Fruit fly (Drosophila melanogaster) whole organism, embryonic: Measurements from ENCODE around the gene DIP2.

Source experiments
- Abd-B ChIP-seq: fragments of 200-800 bp; sonication (Bioruptor generic); optimal IDR thresholded peaks from 2 replicates; lab custom pipeline; 2018; ENCODE audit warnings: missing biosample characterization, mild to moderate bottlenecking, missing genetic modification characterization, moderate library complexity
- Adf1 ChIP-seq: fragments of 200-800 bp; sonication (Bioruptor generic); IDR thresholded peaks from 2 replicates; pipeline ENCODE4 v1.3.6; 2022; ENCODE audit warnings: missing biosample characterization, missing genetic modification characterization
- Atf6 ChIP-seq: fragments of 200-800 bp; sonication (Bioruptor generic); IDR thresholded peaks from 2 replicates; pipeline ENCODE4 v1.3.6; 2022; ENCODE audit warnings: missing biosample characterization, missing genetic modification characterization
- Bgb ChIP-seq: fragments of 200-800 bp; sonication (Bioruptor generic); IDR thresholded peaks from 2 replicates; pipeline ENCODE4 v1.3.6; 2022; ENCODE audit warnings: missing biosample characterization, missing genetic modification characterization; ENCODE audit not compliant: partially characterized antibody
- CG10274 ChIP-seq: fragments of 200-800 bp; sonication (Bioruptor generic); optimal IDR thresholded peaks from 3 replicates; lab custom pipeline; 2017; ENCODE audit warnings: missing biosample characterization, mild to moderate bottlenecking, missing genetic modification characterization
- CG12769 ChIP-seq: fragments of 200-800 bp; sonication (Bioruptor generic); optimal IDR thresholded peaks from 2 replicates; lab custom pipeline; 2019; ENCODE audit warnings: missing biosample characterization, mild to moderate bottlenecking, missing genetic modification characterization, moderate library complexity
- CG14710 ChIP-seq: fragments of 200-800 bp; sonication (Bioruptor generic); optimal IDR thresholded peaks from 3 replicates; lab custom pipeline; 2019; ENCODE audit warnings: missing biosample characterization, mild to moderate bottlenecking, missing genetic modification characterization, moderate library complexity
- CG15479 ChIP-seq: fragments of 200-800 bp; sonication (Bioruptor generic); optimal IDR thresholded peaks from 3 replicates; lab custom pipeline; 2019; ENCODE audit warnings: missing biosample characterization, mild to moderate bottlenecking, missing genetic modification characterization, moderate library complexity
- CG15601 ChIP-seq: fragments of 200-800 bp; sonication (Bioruptor generic); optimal IDR thresholded peaks from 3 replicates; lab custom pipeline; 2019; ENCODE audit warnings: missing biosample characterization, mild to moderate bottlenecking, missing genetic modification characterization, moderate library complexity
- CG1647 ChIP-seq: fragments of 200-800 bp; sonication (Bioruptor generic); optimal IDR thresholded peaks from 3 replicates; lab custom pipeline; 2016; ENCODE audit warnings: missing biosample characterization, missing genetic modification characterization
- CG17186 ChIP-seq: fragments of 200-800 bp; sonication (Bioruptor generic); optimal IDR thresholded peaks from 3 replicates; lab custom pipeline; 2017; ENCODE audit warnings: missing biosample characterization, missing genetic modification reagents, missing genetic modification characterization
- CG17385 ChIP-seq: fragments of 200-800 bp; sonication (Bioruptor generic); optimal IDR thresholded peaks from 3 replicates; lab custom pipeline; 2018; ENCODE audit warnings: missing biosample characterization, mild to moderate bottlenecking, missing genetic modification characterization
- CG2120 ChIP-seq: fragments of 200-800 bp; sonication (Bioruptor generic); optimal IDR thresholded peaks from 3 replicates; lab custom pipeline; 2016; ENCODE audit warnings: missing biosample characterization, missing genetic modification characterization
- CG32532 ChIP-seq: fragments of 200-800 bp; sonication (Bioruptor generic); IDR thresholded peaks from 2 replicates; pipeline ENCODE4 v1.3.6; 2022; ENCODE audit warnings: missing biosample characterization, missing genetic modification characterization
- CG3838 ChIP-seq: fragments of 200-800 bp; sonication (Bioruptor generic); optimal IDR thresholded peaks from 3 replicates; lab custom pipeline; 2016; ENCODE audit warnings: missing biosample characterization, missing genetic modification characterization
- CG4404 ChIP-seq: fragments of 200-800 bp; sonication (Bioruptor generic); IDR thresholded peaks from 2 replicates; pipeline ENCODE4 v1.3.6; 2022; ENCODE audit warnings: missing biosample characterization, missing genetic modification characterization
- CG5180 ChIP-seq: fragments of 200-800 bp; sonication (Bioruptor generic); optimal IDR thresholded peaks from 3 replicates; lab custom pipeline; 2017; ENCODE audit warnings: missing biosample characterization, missing genetic modification characterization, mild to moderate bottlenecking, moderate library complexity, missing genetic modification reagents
- CG6175 ChIP-seq: fragments of 200-800 bp; sonication (Bioruptor generic); IDR thresholded peaks from 3 replicates; pipeline ENCODE4 v1.3.6; 2022; ENCODE audit warnings: missing biosample characterization, missing genetic modification characterization
- CG7786 ChIP-seq: fragments of 200-800 bp; sonication (Bioruptor generic); optimal IDR thresholded peaks from 2 replicates; lab custom pipeline; 2016; ENCODE audit warnings: missing biosample characterization, missing genetic modification characterization
- CG8281 ChIP-seq: fragments of 200-800 bp; sonication (Bioruptor generic); optimal IDR thresholded peaks from 2 replicates; lab custom pipeline; 2018; ENCODE audit warnings: missing biosample characterization, mild to moderate bottlenecking, missing genetic modification characterization, moderate library complexity
- CG9609 ChIP-seq: fragments of 200-800 bp; sonication (Bioruptor generic); optimal IDR thresholded peaks from 3 replicates; lab custom pipeline; 2016; ENCODE audit warnings: missing biosample characterization, missing genetic modification characterization
- CG9817 ChIP-seq: fragments of 200-800 bp; sonication (Bioruptor generic); optimal IDR thresholded peaks from 2 replicates; lab custom pipeline; 2018; ENCODE audit warnings: missing biosample characterization, mild to moderate bottlenecking, missing genetic modification characterization, moderate library complexity
- CTCF ChIP-seq: fragments of 200-800 bp; sonication (Bioruptor generic); optimal IDR thresholded peaks from 2 replicates; lab custom pipeline; 2017; ENCODE audit warnings: missing biosample characterization, mild to moderate bottlenecking, missing genetic modification characterization, moderate library complexity
- D19B ChIP-seq: fragments of 200-800 bp; sonication (Bioruptor generic); optimal IDR thresholded peaks from 2 replicates; lab custom pipeline; 2017; ENCODE audit warnings: missing biosample characterization, mild to moderate bottlenecking, missing genetic modification characterization
- Doc3 ChIP-seq: fragments of 200-800 bp; sonication (Bioruptor generic); IDR thresholded peaks from 3 replicates; pipeline ENCODE4 v1.3.6; 2022; ENCODE audit warnings: missing biosample characterization, missing genetic modification characterization; ENCODE audit not compliant: partially characterized antibody
- E2f2 ChIP-seq: fragments of 200-800 bp; sonication (Bioruptor generic); IDR thresholded peaks from 2 replicates; pipeline ENCODE4 v1.3.6; 2022; ENCODE audit warnings: missing biosample characterization, missing genetic modification characterization
- Gug ChIP-seq: fragments of 200-800 bp; sonication (Bioruptor generic); IDR thresholded peaks from 4 replicates; pipeline ENCODE4 v1.3.6; 2022; ENCODE audit warnings: missing biosample characterization, missing genetic modification characterization
- H15 ChIP-seq: fragments of 200-800 bp; sonication (Bioruptor generic); IDR thresholded peaks from 3 replicates; pipeline ENCODE4 v1.3.6; 2022; ENCODE audit warnings: missing biosample characterization, missing genetic modification characterization
- Hr3 ChIP-seq: fragments of 200-800 bp; sonication (Bioruptor generic); optimal IDR thresholded peaks from 3 replicates; lab custom pipeline; 2016; ENCODE audit warnings: missing biosample characterization, missing genetic modification characterization
- NK7.1 ChIP-seq: fragments of 200-800 bp; sonication (Bioruptor generic); optimal IDR thresholded peaks from 3 replicates; lab custom pipeline; 2016; ENCODE audit warnings: missing biosample characterization, missing genetic modification characterization
- Nf-YC ChIP-seq: fragments of 200-800 bp; optimal IDR thresholded peaks from 3 replicates; lab custom pipeline; 2019; ENCODE audit warnings: missing biosample characterization, mild to moderate bottlenecking, missing genetic modification characterization, moderate library complexity
- Rx ChIP-seq: fragments of 200-800 bp; sonication (Bioruptor generic); IDR thresholded peaks from 2 replicates; pipeline ENCODE4 v1.3.6; 2022; ENCODE audit warnings: missing biosample characterization, missing genetic modification characterization
- Spps ChIP-seq: fragments of 200-800 bp; sonication (Bioruptor generic); optimal IDR thresholded peaks from 2 replicates; lab custom pipeline; 2018; ENCODE audit warnings: missing biosample characterization, mild to moderate bottlenecking, missing genetic modification characterization
- Trl ChIP-seq, 3 experiments: fragments of >200 bp in 2 of 3; fragments of 200-800 bp in 1 of 3; sonication (Bioruptor generic) in 1 of 3; optimal IDR thresholded peaks; 2 replicates in 1 of 3; 3 replicates in 2 of 3; lab custom pipeline; 2016 to 2017; ENCODE audit warnings: missing biosample characterization in 1 of 3, missing genetic modification characterization in 1 of 3
- ase ChIP-seq: fragments of 200-800 bp; sonication (Bioruptor generic); IDR thresholded peaks from 3 replicates; pipeline ENCODE4 v1.3.6; 2022; ENCODE audit warnings: missing biosample characterization, missing genetic modification characterization
- corto ChIP-seq: fragments of 200-800 bp; sonication (Bioruptor generic); optimal IDR thresholded peaks from 2 replicates; lab custom pipeline; 2016; ENCODE audit warnings: missing biosample characterization, mild to moderate bottlenecking, missing genetic modification characterization, moderate library complexity
- dan ChIP-seq: fragments of 200-800 bp; sonication (Bioruptor generic); IDR thresholded peaks from 2 replicates; pipeline ENCODE4 v1.3.6; 2022; ENCODE audit warnings: missing biosample characterization, missing genetic modification characterization
- dysf ChIP-seq: fragments of 200-800 bp; sonication (Bioruptor generic); IDR thresholded peaks from 3 replicates; pipeline ENCODE4 v1.3.6; 2022; ENCODE audit warnings: missing biosample characterization, missing genetic modification characterization
- ems ChIP-seq: fragments of 200-800 bp; sonication (Bioruptor generic); optimal IDR thresholded peaks from 3 replicates; lab custom pipeline; 2016; ENCODE audit warnings: missing biosample characterization, missing genetic modification characterization
- eve ChIP-seq, 2 experiments: fragments of >200 bp; optimal IDR thresholded peaks; 2 replicates each; lab custom pipeline; 2017; ENCODE audit warnings: missing biosample characterization in 2 of 2, missing genetic modification characterization in 2 of 2
- gfzf ChIP-seq: fragments of 200-800 bp; sonication (Bioruptor generic); optimal IDR thresholded peaks from 2 replicates; lab custom pipeline; 2016; ENCODE audit warnings: missing biosample characterization, mild to moderate bottlenecking, missing genetic modification characterization, moderate library complexity
- gsb-n ChIP-seq: fragments of 200-800 bp; sonication (Bioruptor generic); optimal IDR thresholded peaks from 3 replicates; lab custom pipeline; 2018; ENCODE audit warnings: missing biosample characterization, mild to moderate bottlenecking, missing genetic modification characterization
- lmd ChIP-seq: fragments of 200-800 bp; sonication (Bioruptor generic); IDR thresholded peaks from 2 replicates; pipeline ENCODE4 v1.3.6; 2022; ENCODE audit warnings: missing biosample characterization, missing genetic modification characterization
- nom ChIP-seq: fragments of 200-800 bp; sonication (Bioruptor generic); optimal IDR thresholded peaks from 2 replicates; lab custom pipeline; 2017; ENCODE audit warnings: missing biosample characterization, missing genetic modification characterization, mild to moderate bottlenecking, moderate library complexity, missing genetic modification reagents
- peb ChIP-seq: fragments of 200-800 bp; sonication (Bioruptor generic); IDR thresholded peaks from 2 replicates; pipeline ENCODE4 v1.3.6; 2022; ENCODE audit warnings: missing biosample characterization, missing genetic modification characterization
- pfk ChIP-seq: fragments of 200-800 bp; sonication (Bioruptor generic); optimal IDR thresholded peaks from 2 replicates; lab custom pipeline; 2018; ENCODE audit warnings: missing biosample characterization, mild to moderate bottlenecking, missing genetic modification characterization, moderate library complexity
- slbo ChIP-seq: fragments of 200-800 bp; sonication (Bioruptor generic); IDR thresholded peaks from 2 replicates; pipeline ENCODE4 v1.3.6; 2022; ENCODE audit warnings: missing biosample characterization, missing genetic modification characterization
- so ChIP-seq: fragments of 200-800 bp; sonication (Bioruptor generic); IDR thresholded peaks from 3 replicates; pipeline ENCODE4 v1.3.6; 2022; ENCODE audit warnings: missing biosample characterization, missing genetic modification characterization
- zf30C ChIP-seq: fragments of 200-800 bp; sonication (Bioruptor generic); optimal IDR thresholded peaks from 3 replicates; lab custom pipeline; 2018; ENCODE audit warnings: missing biosample characterization, mild to moderate bottlenecking, missing genetic modification characterization

DIP2 gene

dm6 chr3L:223019-223902, 34.5 kb downstream of the DIP2 start, which contains the start of the genes pyx and CG33229 (continued):
- TF ChIP-seq Rx (GFP tag; lab: Robert Waterston, UW) (peak; percentile 56), so (peak; percentile 60; the same call in 1 of the 3 replicates), CG12769 (tag; lab: Kevin White, UChicago) (peak; percentile 80), Gug (peak; percentile 83), peb (peak; percentile 63), Nf-YC (tag; lab: Kevin White, UChicago) (peak; percentile 81), CG17186 (GFP tag; lab: Kevin White, UChicago) (peak; percentile 37), CG7786 (GFP tag; lab: Kevin White, UChicago) (peak; percentile 83), gfzf (GFP tag; lab: Kevin White, UChicago) (peak; percentile 77), CG14710 (tag; lab: Kevin White, UChicago) (peak; percentile 77), ems (peak; percentile 77), Bgb (no peak), CG5180 (GFP tag; lab: Kevin White, UChicago) (peak; percentile 73), D19B (GFP tag; lab: Kevin White, UChicago) (peak; percentile 78), ase (GFP tag; lab: Robert Waterston, UW) (peak; percentile 71), Spps (tag; lab: Kevin White, UChicago) (no peak), pfk (GFP tag; lab: Kevin White, UChicago) (no peak), Hr3 (peak; percentile 87), Abd-B (GFP tag; lab: Kevin White, UChicago) (peak; percentile 91), CG15479 (GFP tag; lab: Kevin White, UChicago) (no peak), CG9609 (GFP tag; lab: Kevin White, UChicago) (peak; percentile 88), CG9817 (peak; percentile 90), CG1647 (GFP tag; lab: Kevin White, UChicago) (peak; percentile 89), lmd (GFP tag; lab: Robert Waterston, UW) (peak; percentile 91), H15 (GFP tag; lab: Robert Waterston, UW) (peak; percentile 70; the same call in 1 of the 3 replicates), CG4404 (GFP tag; lab: Robert Waterston, UW) (peak; percentile 80), Atf6 (GFP tag; lab: Robert Waterston, UW) (peak; percentile 75), CG32532 (peak; percentile 93), CG15601 (tag; lab: Kevin White, UChicago) (peak; percentile 70), CG10274 (GFP tag; lab: Kevin White, UChicago) (peak; percentile 75), gsb-n (tag; lab: Kevin White, UChicago) (no peak), Trl (optimal IDR thresholded peaks at IDR 0.05; lab: Kevin White, UChicago) (no peak), Trl (GFP tag; optimal IDR thresholded peaks at IDR 0.05; lab: Kevin White, UChicago) (peak; percentile 70), dysf (peak; percentile 91), Adf1 (GFP tag; lab: Robert Waterston, UW) (no peak), CG6175 (GFP tag; lab: Robert Waterston, UW) (peak; percentile 61; the same call in 1 of the 3 replicates), E2f2 (GFP tag; lab: Robert Waterston, UW) (peak; percentile 93), CG17385 (peak; percentile 68), NK7.1 (peak; percentile 45), eve (GFP tag; optimal IDR thresholded peaks at IDR 0.05; lab: Kevin White, UChicago) (no peak), CG2120 (peak; percentile 96), dan (GFP tag; lab: Robert Waterston, UW) (0 out of 2 replicates have a peak, but pooled peaks have one; percentile 14), nom (peak; percentile 7), CG3838 (peak; percentile 56), corto (GFP tag; lab: Kevin White, UChicago) (no peak), zf30C (peak; percentile 93), CTCF (GFP tag; lab: Kevin White, UChicago) (peak; percentile 26), CG8281 (peak; percentile 69), slbo (GFP tag; lab: Robert Waterston, UW) (peak; percentile 93), Doc3 (GFP tag; lab: Robert Waterston, UW) (no peak)
